Fruit fly (Drosophila melanogaster) whole organism, pupa: ENCODE data around the gene Dbp21E2.

Experiments used
- CG10348 ChIP-seq: fragments of 200-800 bp; sonication (Bioruptor generic); IDR thresholded peaks from 2 replicates; pipeline ENCODE4 v1.3.6; 2022; ENCODE audit warnings: missing biosample characterization, missing genetic modification characterization
- Ets98B ChIP-seq: fragments of 200-800 bp; sonication (Bioruptor generic); IDR thresholded peaks from 2 replicates; pipeline ENCODE4 v1.3.6; 2022; ENCODE audit warnings: missing biosample characterization, missing genetic modification characterization
- Pif1A ChIP-seq: fragments of 200-800 bp; sonication (Bioruptor generic); optimal IDR thresholded peaks from 3 replicates; lab custom pipeline; 2016; ENCODE audit warnings: missing biosample characterization, missing genetic modification characterization
- Pif1B ChIP-seq: fragments of 200-800 bp; sonication (Bioruptor generic); optimal IDR thresholded peaks from 3 replicates; lab custom pipeline; 2016; ENCODE audit warnings: missing biosample characterization, missing genetic modification characterization

DNA sequence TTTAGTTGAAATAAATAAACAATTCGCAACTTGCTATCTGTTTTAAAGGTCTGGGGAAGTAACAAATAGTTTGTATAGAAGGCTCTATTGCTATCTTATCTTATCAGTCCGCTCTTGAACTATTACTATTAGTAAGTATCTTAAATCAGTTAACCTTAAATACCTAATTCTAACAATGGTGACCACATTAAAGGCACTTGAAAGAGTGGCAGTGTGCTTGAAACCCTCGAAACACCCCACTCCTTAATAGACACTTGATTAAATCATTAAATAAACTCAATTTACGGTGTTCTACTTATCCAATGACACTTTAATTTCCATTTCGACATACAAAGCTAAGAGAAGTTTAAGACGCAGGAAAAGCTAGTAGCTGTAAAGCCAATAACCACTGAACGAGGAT lies 27.4 kb downstream of the Dbp21E2 start:
- TF ChIP-seq CG10348 (GFP tag; lab: Robert Waterston, UW) (no peak), Pif1B (GFP tag; lab: Kevin White, UChicago) (no peak), Ets98B (GFP tag; lab: Robert Waterston, UW) (no peak), Pif1A (GFP tag; lab: Kevin White, UChicago) (no peak)
